Fruit fly (Drosophila melanogaster): ENCODE measurements around the gene ND-15.

ND-15 gene

dm6 chr2L:87255-87723, 27.2 kb upstream of the ND-15 start, which contains the start of gene net (continued):
- peak; percentile 60 for TF ChIP-seq CG10209 (GFP tag; optimal IDR thresholded peaks at IDR 0.05)
- peak; percentile 59 for TF ChIP-seq fd3F (GFP tag; optimal IDR thresholded peaks at IDR 0.05)
- TF ChIP-seq CG11504 (tag; optimal IDR thresholded peaks at IDR 0.05): peak; percentile 80
- no peak for TF ChIP-seq stc (GFP tag; IDR thresholded peaks at IDR 0.05)
- peak; percentile 43 for TF ChIP-seq Hand (GFP tag; optimal IDR thresholded peaks at IDR 0.05)
- no peak for TF ChIP-seq kni (GFP tag; optimal IDR thresholded peaks at IDR 0.05)
- peak; percentile 48 for TF ChIP-seq Ets65A (GFP tag)
- peak; percentile 44 for TF ChIP-seq Six4 (GFP tag; optimal IDR thresholded peaks at IDR 0.05)
- TF ChIP-seq CG5180 (GFP tag; optimal IDR thresholded peaks at IDR 0.05): peak; percentile 100
- no peak for TF ChIP-seq GATAe (GFP tag; conservative IDR thresholded peaks at IDR 0.05)
- TF ChIP-seq CG9215 (GFP tag; IDR thresholded peaks at IDR 0.05): no peak
- no peak for TF ChIP-seq Myb (GFP tag; optimal IDR thresholded peaks at IDR 0.05)
- no peak for TF ChIP-seq usp (GFP tag; optimal IDR thresholded peaks at IDR 0.05)
- no peak for TF ChIP-seq CG18011 (GFP tag; optimal IDR thresholded peaks at IDR 0.05)
- TF ChIP-seq repo (GFP tag; optimal IDR thresholded peaks at IDR 0.05): no peak
- no peak for TF ChIP-seq CG2889 (GFP tag; IDR thresholded peaks at IDR 0.05)
- no peak for TF ChIP-seq Mad (GFP tag; optimal IDR thresholded peaks at IDR 0.05)
- no peak for TF ChIP-seq Opbp (GFP tag; IDR thresholded peaks at IDR 0.05; ENCODE audit: partially characterized antibody)
- peak; percentile 78 for TF ChIP-seq Fer3 (tag; optimal IDR thresholded peaks at IDR 0.05)
- TF ChIP-seq CG14050 (GFP tag; IDR thresholded peaks at IDR 0.05): peak; percentile 39; the same call in 1 of the 3 replicates
- TF ChIP-seq CG6654 (GFP tag; optimal IDR thresholded peaks at IDR 0.05): peak; percentile 13
- TF ChIP-seq tna (GFP tag; IDR thresholded peaks at IDR 0.05; ENCODE audit: partially characterized antibody): no peak
- TF ChIP-seq cwo (GFP tag; optimal IDR thresholded peaks at IDR 0.05): peak; percentile 73
- peak; percentile 70 for TF ChIP-seq salm (tag; optimal IDR thresholded peaks at IDR 0.05)
- TF ChIP-seq CG9727 (GFP tag; optimal IDR thresholded peaks at IDR 0.05): peak; percentile 42
- TF ChIP-seq Rx (GFP tag; IDR thresholded peaks at IDR 0.05): no peak
- no peak for TF ChIP-seq Gug (GFP tag; IDR thresholded peaks at IDR 0.05)
- peak; percentile 86 for TF ChIP-seq lab (GFP tag; optimal IDR thresholded peaks at IDR 0.05)
- no peak for TF ChIP-seq shn (GFP tag; optimal IDR thresholded peaks at IDR 0.05)
- TF ChIP-seq toy (GFP tag; IDR thresholded peaks at IDR 0.05): no peak
- peak in 1 of 2 experiments; percentile 64 for TF ChIP-seq Eip74EF (GFP tag; optimal IDR thresholded peaks at IDR 0.05)
- peak; percentile 84 for TF ChIP-seq CG7839 (tag; optimal IDR thresholded peaks at IDR 0.05)
- peak; percentile 83 for TF ChIP-seq Hmr (GFP tag; optimal IDR thresholded peaks at IDR 0.05)
- TF ChIP-seq tx (GFP tag; optimal IDR thresholded peaks at IDR 0.05): no peak
- no peak for TF ChIP-seq CG3163 (GFP tag; optimal IDR thresholded peaks at IDR 0.05)
- peak; percentile 38 for TF ChIP-seq CG10274 (GFP tag; optimal IDR thresholded peaks at IDR 0.05)
- TF ChIP-seq unpg (GFP tag; optimal IDR thresholded peaks at IDR 0.05): peak; percentile 63
- no peak for TF ChIP-seq klu (GFP tag; IDR thresholded peaks at IDR 0.05)
- peak; percentile 73 for TF ChIP-seq Sox100B (GFP tag; optimal IDR thresholded peaks at IDR 0.05)
- no peak for TF ChIP-seq Lpt (GFP tag; optimal IDR thresholded peaks at IDR 0.05)
- TF ChIP-seq HmgD (GFP tag; optimal IDR thresholded peaks at IDR 0.05): no peak
- peak; percentile 73 for TF ChIP-seq CG33557 (GFP tag; optimal IDR thresholded peaks at IDR 0.05)
- TF ChIP-seq Nf-YA (GFP tag; IDR thresholded peaks at IDR 0.05): no peak
- TF ChIP-seq CG13287 (GFP tag; IDR thresholded peaks at IDR 0.05; ENCODE audit: partially characterized antibody): no peak
- peak; percentile 46 for TF ChIP-seq Vsx1 (GFP tag; optimal IDR thresholded peaks at IDR 0.05)
- no peak for TF ChIP-seq crc (GFP tag; optimal IDR thresholded peaks at IDR 0.05)
- TF ChIP-seq slou (GFP tag; optimal IDR thresholded peaks at IDR 0.05): no peak
- no peak for TF ChIP-seq emc (GFP tag; optimal IDR thresholded peaks at IDR 0.05)
- peak; percentile 37 for TF ChIP-seq fd96Cb (tag; optimal IDR thresholded peaks at IDR 0.05)
- no peak for TF ChIP-seq CG7987 (GFP tag; optimal IDR thresholded peaks at IDR 0.05)
